Worm (Caenorhabditis elegans) whole organism, L4 larva: ENCODE results near the gene spig-9.

ENCODE experiments used
- attf-4 ChIP-seq: sonication (generic microtip); optimal IDR thresholded peaks from 3 replicates; lab custom pipeline; 2017; ENCODE audit warnings: missing biosample characterization, missing genetic modification characterization
- ceh-20 ChIP-seq: fragments of 200-800 bp; sonication (Bioruptor generic); IDR thresholded peaks from 2 replicates; pipeline ENCODE4 v1.3.6; 2022; ENCODE audit warnings: missing genetic modification reagents, missing genetic modification characterization, missing compliant biosample characterization
- php-3 ChIP-seq: fragments of 200-800 bp; sonication (Bioruptor generic); IDR thresholded peaks from 2 replicates; pipeline ENCODE4 v1.3.6; 2022; ENCODE audit warnings: missing genetic modification reagents, missing genetic modification characterization, missing compliant biosample characterization
- pqm-1 ChIP-seq: sonication (generic microtip); optimal IDR thresholded peaks from 2 replicates; lab custom pipeline; 2017; ENCODE audit warnings: missing biosample characterization, missing genetic modification characterization

- TF ChIP-seq attf-4 (tag; lab: Kevin White, UChicago) (no peak), ceh-20 (no peak), php-3 (peak; percentile 30; the same call in 1 of the 2 replicates), pqm-1 (tag; lab: Kevin White, UChicago) (no peak)
Measured at ce11 chrV:13645848-13646578, 34.3 kb upstream of the spig-9 start.
